Fruit fly (Drosophila melanogaster) whole organism, prepupa: ENCODE results near the gene CG4733.

Experiments
- CG11762 ChIP-seq: fragments of 200-800 bp; sonication (Bioruptor generic); optimal IDR thresholded peaks from 3 replicates; lab custom pipeline; 2016; ENCODE audit warnings: missing biosample characterization, missing genetic modification characterization; ENCODE audit not compliant: insufficient read depth
- CG16779 ChIP-seq: fragments of 200-800 bp; sonication (Bioruptor generic); optimal IDR thresholded peaks from 3 replicates; lab custom pipeline; 2017; ENCODE audit warnings: missing biosample characterization, mild to moderate bottlenecking, missing genetic modification characterization
- CG3032 ChIP-seq: fragments of 200-800 bp; optimal IDR thresholded peaks from 2 replicates; lab custom pipeline; 2019; ENCODE audit warnings: missing biosample characterization, mild to moderate bottlenecking, missing genetic modification characterization, moderate library complexity
- CG31627 ChIP-seq: fragments of 200-800 bp; sonication (Bioruptor generic); optimal IDR thresholded peaks from 3 replicates; lab custom pipeline; 2016; ENCODE audit warnings: missing biosample characterization, missing genetic modification characterization
- CG32006 ChIP-seq: fragments of 200-800 bp; sonication (Bioruptor generic); optimal IDR thresholded peaks from 3 replicates; lab custom pipeline; 2017; ENCODE audit warnings: missing biosample characterization, mild to moderate bottlenecking, missing genetic modification characterization
- CG6163 ChIP-seq: fragments of 200-800 bp; sonication (Bioruptor generic); IDR thresholded peaks from 3 replicates; pipeline ENCODE4 v1.3.6; 2022; ENCODE audit warnings: missing biosample characterization, missing genetic modification characterization
- CG6276 ChIP-seq: fragments of 200-800 bp; sonication (Bioruptor generic); optimal IDR thresholded peaks from 2 replicates; lab custom pipeline; 2017; ENCODE audit warnings: missing biosample characterization, mild to moderate bottlenecking, missing genetic modification characterization
- CG6854 ChIP-seq: fragments of 200-800 bp; sonication (Bioruptor generic); optimal IDR thresholded peaks from 2 replicates; lab custom pipeline; 2017; ENCODE audit warnings: missing biosample characterization, mild to moderate bottlenecking, missing genetic modification characterization
- CG8319 ChIP-seq: fragments of 200-800 bp; sonication (Bioruptor generic); optimal IDR thresholded peaks from 3 replicates; lab custom pipeline; 2016; ENCODE audit warnings: missing biosample characterization, missing genetic modification characterization
- CG8632 ChIP-seq: fragments of 200-800 bp; sonication (Bioruptor generic); optimal IDR thresholded peaks from 3 replicates; lab custom pipeline; 2016; ENCODE audit warnings: missing biosample characterization, missing genetic modification characterization
- CG9139 ChIP-seq: fragments of 200-800 bp; sonication (Bioruptor generic); optimal IDR thresholded peaks from 3 replicates; lab custom pipeline; 2017; ENCODE audit warnings: missing biosample characterization, mild to moderate bottlenecking, missing genetic modification characterization
- Eip78C ChIP-seq: fragments of 200-800 bp; sonication (Bioruptor generic); peaks from one replicate; lab custom pipeline; 2016; ENCODE audit warnings: missing biosample characterization, missing genetic modification characterization
- Eip93F ChIP-seq: fragments of 200-800 bp; sonication (Bioruptor generic); optimal IDR thresholded peaks from 2 replicates; lab custom pipeline; 2016; ENCODE audit warnings: missing biosample characterization, mild to moderate bottlenecking, missing genetic modification characterization
- Ets21C ChIP-seq: fragments of 200-800 bp; sonication (Bioruptor generic); optimal IDR thresholded peaks from 3 replicates; lab custom pipeline; 2016; ENCODE audit warnings: missing biosample characterization, missing genetic modification characterization
- Ets96B ChIP-seq: fragments of 200-800 bp; optimal IDR thresholded peaks from 2 replicates; lab custom pipeline; 2019; ENCODE audit warnings: missing biosample characterization, mild to moderate bottlenecking, missing genetic modification characterization, moderate library complexity
- Hr38 ChIP-seq: sonication (Bioruptor generic); optimal IDR thresholded peaks from 2 replicates; lab custom pipeline; 2016; ENCODE audit warnings: missing biosample characterization, missing genetic modification characterization
- Hr39 ChIP-seq: fragments of 200-800 bp; sonication (Bioruptor generic); optimal IDR thresholded peaks from 2 replicates; lab custom pipeline; 2016; ENCODE audit warnings: missing biosample characterization, missing genetic modification characterization
- Hr4 ChIP-seq: fragments of 200-800 bp; sonication (Bioruptor generic); optimal IDR thresholded peaks from 3 replicates; lab custom pipeline; 2016; ENCODE audit warnings: missing biosample characterization, missing genetic modification characterization
- Sox14 ChIP-seq: fragments of 200-800 bp; sonication (Bioruptor generic); optimal IDR thresholded peaks from 3 replicates; lab custom pipeline; 2016; ENCODE audit warnings: missing biosample characterization, missing genetic modification characterization
- achi ChIP-seq: fragments of 200-800 bp; sonication (Bioruptor generic); optimal IDR thresholded peaks from 3 replicates; lab custom pipeline; 2016; ENCODE audit warnings: missing biosample characterization, missing genetic modification characterization
- acj6 ChIP-seq: fragments of 200-800 bp; sonication (Bioruptor generic); optimal IDR thresholded peaks from 3 replicates; lab custom pipeline; 2016; ENCODE audit warnings: missing biosample characterization, missing genetic modification characterization
- cyc ChIP-seq: fragments of 200-800 bp; sonication (Bioruptor generic); optimal IDR thresholded peaks from 3 replicates; lab custom pipeline; 2016; ENCODE audit warnings: missing biosample characterization, missing genetic modification characterization
- dac ChIP-seq: fragments of 200-800 bp; sonication (Bioruptor generic); optimal IDR thresholded peaks from 2 replicates; lab custom pipeline; 2017; ENCODE audit warnings: missing biosample characterization, mild to moderate bottlenecking, missing genetic modification characterization
- eg ChIP-seq: fragments of 200-800 bp; sonication (Bioruptor generic); IDR thresholded peaks from 3 replicates; pipeline ENCODE4 v1.3.6; 2022; ENCODE audit warnings: missing biosample characterization, missing genetic modification characterization
- fd59A ChIP-seq: fragments of 200-800 bp; sonication (Bioruptor generic); optimal IDR thresholded peaks from 2 replicates; lab custom pipeline; 2017; ENCODE audit warnings: missing biosample characterization, mild to moderate bottlenecking, missing genetic modification characterization, missing genetic modification reagents
- fkh ChIP-seq: fragments of 200-800 bp; sonication (Bioruptor generic); optimal IDR thresholded peaks from 3 replicates; lab custom pipeline; 2017; ENCODE audit warnings: missing biosample characterization, mild to moderate bottlenecking, missing genetic modification characterization, moderate library complexity
- lz ChIP-seq: fragments of 200-800 bp; sonication (Bioruptor generic); optimal IDR thresholded peaks from 3 replicates; lab custom pipeline; 2016; ENCODE audit warnings: missing biosample characterization, missing genetic modification characterization
- spab ChIP-seq: fragments of 200-800 bp; sonication (Bioruptor generic); optimal IDR thresholded peaks from 2 replicates; lab custom pipeline; 2017; ENCODE audit warnings: missing biosample characterization, mild to moderate bottlenecking, missing genetic modification characterization, missing genetic modification reagents
- ss ChIP-seq, 2 experiments: fragments of 200-800 bp; sonication (Bioruptor generic); optimal IDR thresholded peaks; 2 replicates in 1 of 2; 3 replicates in 1 of 2; lab custom pipeline; 2017 to 2018; ENCODE audit warnings: mild to moderate bottlenecking in 2 of 2, missing biosample characterization in 2 of 2, missing genetic modification characterization in 2 of 2, moderate library complexity in 1 of 2
- svp ChIP-seq: fragments of 200-800 bp; sonication (Bioruptor generic); peaks from one replicate; lab custom pipeline; 2016; ENCODE audit warnings: missing biosample characterization, missing genetic modification characterization
- topi ChIP-seq: fragments of 200-800 bp; sonication (Bioruptor generic); optimal IDR thresholded peaks from 3 replicates; lab custom pipeline; 2016; ENCODE audit warnings: missing biosample characterization, missing genetic modification characterization
- vri ChIP-seq: fragments of 200-800 bp; sonication (Bioruptor generic); optimal IDR thresholded peaks from 3 replicates; lab custom pipeline; 2016; ENCODE audit warnings: missing biosample characterization, mild to moderate bottlenecking, missing genetic modification characterization

CG4733 gene

DNA sequence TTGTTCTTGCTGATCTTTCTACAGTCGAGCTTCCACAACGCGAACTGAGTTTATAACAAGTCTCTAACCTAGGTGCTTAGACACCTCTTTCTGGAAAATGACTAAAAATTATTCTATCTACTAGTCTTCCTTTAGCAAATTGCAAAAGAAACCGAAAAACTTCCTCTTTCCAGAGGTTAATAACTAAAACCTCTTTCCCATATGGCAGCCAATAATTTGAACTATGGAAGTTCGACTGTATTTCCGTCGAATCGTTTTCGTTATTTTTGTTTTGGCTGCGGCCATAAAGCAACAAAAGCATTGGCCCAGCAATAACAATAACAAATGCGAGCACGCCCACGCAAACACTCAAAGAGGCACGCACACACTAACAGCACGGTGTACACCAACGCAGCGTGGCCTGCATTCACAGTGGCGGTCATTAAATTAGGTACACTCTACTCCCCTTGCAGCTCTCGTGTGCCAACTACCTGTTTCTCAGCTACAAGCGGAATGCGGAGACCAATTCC is 10.0 kb upstream of the CG4733 start (continued):
- TF ChIP-seq Sox14 (GFP tag; lab: Kevin White, UChicago) (peak; percentile 39), Ets21C (no peak), ss (GFP tag; optimal IDR thresholded peaks at IDR 0.05; lab: Kevin White, UChicago) (peak in 1 of 2 experiments; percentile 52), fkh (GFP tag; lab: Kevin White, UChicago) (peak; percentile 10), fd59A (no peak)
- TF ChIP-seq, all 60 proteins: peak for 22

DNA sequence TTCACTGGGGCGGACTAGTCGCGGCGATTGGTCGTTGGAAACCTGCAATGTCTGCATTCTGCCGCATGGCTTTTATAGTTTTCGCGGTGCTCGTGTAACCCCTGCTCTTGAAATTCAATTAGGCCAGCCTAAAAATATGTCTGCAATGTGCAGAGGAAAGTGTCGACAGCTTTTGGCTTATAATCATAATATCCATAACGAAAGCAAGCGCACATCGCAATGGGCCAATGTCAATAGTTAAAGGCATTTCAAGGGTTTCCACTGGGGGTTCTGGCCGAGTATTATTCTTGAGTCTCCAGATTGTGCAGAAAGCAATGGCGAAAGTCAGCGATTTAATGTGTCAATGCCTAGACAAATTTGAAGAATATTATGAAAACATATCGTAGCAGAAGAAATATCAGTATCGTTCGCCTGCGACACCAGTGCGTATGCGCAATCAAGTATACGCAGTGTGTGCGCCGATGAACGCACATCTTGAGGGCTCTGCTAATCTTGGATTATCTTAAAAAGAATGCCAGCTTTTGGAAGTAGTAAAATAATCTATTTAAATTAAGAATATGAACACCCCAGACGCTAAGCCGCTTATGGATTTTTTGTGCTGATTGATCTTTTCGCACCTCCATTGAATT is 2.2 kb upstream of the CG4733 start, which contains the start of gene ninaE:
TSS of gene ninaE (minus strand) at position 51 of the 629 bp plus-strand sequence.
- TF ChIP-seq cyc (GFP tag; lab: Kevin White, UChicago): no peak
- no peak for TF ChIP-seq achi
- no peak for TF ChIP-seq ss (GFP tag; optimal IDR thresholded peaks at IDR 0.05; lab: Kevin White, UChicago)
- TF ChIP-seq fd59A: no peak
- TF ChIP-seq CG16779 (tag; lab: Kevin White, UChicago): no peak
- no peak for TF ChIP-seq lz (GFP tag; lab: Kevin White, UChicago)
- TF ChIP-seq svp (GFP tag; lab: Kevin White, UChicago): no peak
- TF ChIP-seq Eip78C (GFP tag; lab: Kevin White, UChicago): no peak
- no peak for TF ChIP-seq Hr39 (GFP tag; lab: Kevin White, UChicago)
- no peak for TF ChIP-seq CG32006 (GFP tag; lab: Kevin White, UChicago)
- no peak for TF ChIP-seq dac
- TF ChIP-seq acj6 (GFP tag; lab: Kevin White, UChicago): no peak
- TF ChIP-seq vri (GFP tag; lab: Kevin White, UChicago): no peak

DNA sequence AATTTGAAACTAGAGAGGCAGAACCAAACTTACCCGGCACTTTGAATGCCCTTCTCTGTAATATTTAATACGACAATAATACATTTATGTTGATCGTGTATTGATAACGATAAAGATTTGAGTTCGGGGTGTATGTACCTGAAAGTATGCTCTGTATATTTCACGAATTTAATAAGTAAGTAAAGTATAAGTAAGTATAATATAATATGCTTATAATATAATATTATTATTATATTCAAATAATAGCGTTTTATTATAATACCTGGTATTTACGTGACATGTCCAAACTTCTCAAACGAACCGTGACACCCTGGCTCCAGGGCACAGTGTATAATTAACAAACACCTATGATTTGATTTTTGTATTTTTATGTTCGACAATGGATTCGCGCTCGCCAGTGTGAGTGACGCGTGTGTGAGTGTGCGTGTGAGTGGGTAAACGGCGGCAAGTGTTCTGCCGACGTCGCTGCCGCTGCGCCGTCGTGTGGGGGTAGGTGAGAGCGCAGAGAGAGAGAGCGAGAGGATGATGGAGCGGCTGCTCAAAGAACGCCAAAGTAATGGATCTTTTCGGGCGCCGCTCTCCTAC is 794 bp upstream of the CG4733 start:
- TF ChIP-seq CG32006 (GFP tag; lab: Kevin White, UChicago) (peak; percentile 31), Hr38 (no peak), CG11762 (GFP tag; lab: Kevin White, UChicago) (no peak), Eip93F (GFP tag; lab: Kevin White, UChicago) (no peak), acj6 (GFP tag; lab: Kevin White, UChicago) (no peak), Eip78C (GFP tag; lab: Kevin White, UChicago) (peak; percentile 46), CG6276 (GFP tag; lab: Kevin White, UChicago) (peak; percentile 60), fd59A (no peak), CG6163 (GFP tag; lab: Robert Waterston, UW) (0 out of 3 replicates have a peak, but pooled peaks have one; percentile 6), fkh (GFP tag; lab: Kevin White, UChicago) (peak; percentile 68), CG8319 (no peak), spab (GFP tag; lab: Kevin White, UChicago) (no peak)

DNA sequence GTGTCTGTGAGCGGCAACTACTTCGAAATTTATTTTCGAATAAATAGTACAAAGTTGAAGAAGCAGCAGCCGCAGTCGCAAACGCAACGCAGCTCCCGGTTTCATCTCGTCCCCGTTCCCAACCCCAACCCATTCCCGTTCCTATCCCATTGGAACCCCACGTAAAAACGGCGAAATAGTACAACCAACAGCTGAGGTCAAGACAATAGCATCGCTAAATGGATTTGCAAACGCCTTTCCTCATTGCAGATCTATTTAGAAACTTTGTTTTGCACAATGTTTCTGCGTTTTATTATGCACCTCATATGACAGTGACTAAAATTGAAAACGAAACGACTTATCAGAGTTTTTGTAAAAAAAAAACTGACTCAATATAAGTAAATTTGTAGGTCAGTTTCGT is 874 bp downstream of the CG4733 start:
- TF ChIP-seq Hr4 (no peak), CG8632 (GFP tag; lab: Kevin White, UChicago) (no peak), CG9139 (GFP tag; lab: Kevin White, UChicago) (no peak), CG6854 (GFP tag; lab: Kevin White, UChicago) (no peak), achi (no peak), cyc (GFP tag; lab: Kevin White, UChicago) (no peak), dac (no peak), topi (no peak), Eip78C (GFP tag; lab: Kevin White, UChicago) (peak; percentile 59), CG31627 (GFP tag; lab: Kevin White, UChicago) (no peak), CG3032 (tag; lab: Kevin White, UChicago) (no peak), CG11762 (GFP tag; lab: Kevin White, UChicago) (no peak), Ets96B (tag; lab: Kevin White, UChicago) (no peak), Hr39 (GFP tag; lab: Kevin White, UChicago) (no peak), eg (0 out of 3 replicates have a peak, but pooled peaks have one; percentile 26)
